Worm (Caenorhabditis elegans) whole organism, L2 larva: ENCODE results near the gene cal-7.

Source experiments
- C34F6.9 ChIP-seq: fragments of 150-350 bp; optimal IDR thresholded peaks from 2 replicates; lab custom pipeline; 2014; ENCODE audit warnings: missing biosample characterization, missing genetic modification characterization
- F13H6.1 ChIP-seq: sonication (generic microtip); optimal IDR thresholded peaks from 2 replicates; lab custom pipeline; 2016; ENCODE audit warnings: missing genetic modification characterization, missing compliant biosample characterization
- R02D3.7 ChIP-seq: fragments of 150-350 bp; optimal IDR thresholded peaks from 2 replicates; lab custom pipeline; 2014; ENCODE audit warnings: missing biosample characterization, missing genetic modification characterization
- Y55F3AM.14 ChIP-seq: fragments of 200-800 bp; sonication (Bioruptor generic); optimal IDR thresholded peaks from 2 replicates; lab custom pipeline; 2018; ENCODE audit warnings: mild to moderate bottlenecking, missing genetic modification characterization, missing compliant biosample characterization
- ZK546.5 ChIP-seq: sonication (generic microtip); optimal IDR thresholded peaks from 2 replicates; lab custom pipeline; 2017; ENCODE audit warnings: missing biosample characterization, missing genetic modification characterization
- alr-1 ChIP-seq: fragments of 150-350 bp; optimal IDR thresholded peaks from 2 replicates; lab custom pipeline; 2014; ENCODE audit warnings: missing biosample characterization, missing genetic modification characterization
- aly-2 ChIP-seq: fragments of 150-350 bp; optimal IDR thresholded peaks from 2 replicates; lab custom pipeline; 2014; ENCODE audit warnings: missing biosample characterization, missing genetic modification characterization
- blmp-1 ChIP-seq: sonication (generic microtip); optimal IDR thresholded peaks from 2 replicates; lab custom pipeline; 2017; ENCODE audit warnings: missing genetic modification characterization, mild to moderate bottlenecking, missing compliant biosample characterization, antibody characterized with exemption, moderate library complexity; ENCODE audit not compliant: insufficient read depth
- ceh-82 ChIP-seq: fragments of 150-350 bp; optimal IDR thresholded peaks from 2 replicates; lab custom pipeline; 2014; ENCODE audit warnings: missing biosample characterization, missing genetic modification characterization
- crh-2 ChIP-seq: sonication (generic microtip); optimal IDR thresholded peaks from 2 replicates; lab custom pipeline; 2017; ENCODE audit warnings: missing biosample characterization, missing genetic modification characterization
- egl-27 ChIP-seq: sonication (generic microtip); optimal IDR thresholded peaks from 3 replicates; lab custom pipeline; 2017; ENCODE audit warnings: missing biosample characterization, missing genetic modification reagents, missing genetic modification characterization
- elt-1 ChIP-seq: fragments of 150-350 bp; optimal IDR thresholded peaks from 2 replicates; lab custom pipeline; 2014; ENCODE audit warnings: missing biosample characterization, missing genetic modification characterization
- elt-3 ChIP-seq: sonication (generic microtip); optimal IDR thresholded peaks from 2 replicates; lab custom pipeline; 2017; ENCODE audit warnings: missing biosample characterization, missing genetic modification characterization
- fos-1 ChIP-seq: fragments of 150-350 bp; optimal IDR thresholded peaks from 2 replicates; lab custom pipeline; 2014; ENCODE audit warnings: missing biosample characterization, missing genetic modification characterization
- gmeb-1 ChIP-seq: fragments of 150-350 bp; optimal IDR thresholded peaks from 2 replicates; lab custom pipeline; 2014; ENCODE audit warnings: missing biosample characterization, missing genetic modification characterization
- lin-11 ChIP-seq: fragments of 150-350 bp; sonication (generic microtip); optimal IDR thresholded peaks from 2 replicates; lab custom pipeline; 2014; ENCODE audit warnings: missing biosample characterization, missing genetic modification characterization, inconsistent platforms, mixed read lengths
- lin-13 ChIP-seq: fragments of 150-350 bp; optimal IDR thresholded peaks from 2 replicates; lab custom pipeline; 2014; ENCODE audit warnings: missing biosample characterization, missing genetic modification reagents, missing genetic modification characterization
- lin-39 ChIP-seq: fragments of 150-350 bp; optimal IDR thresholded peaks from 2 replicates; lab custom pipeline; 2014; ENCODE audit warnings: missing biosample characterization, missing genetic modification reagents, missing genetic modification characterization
- lsy-2 ChIP-seq, 2 experiments: fragments of 150-350 bp in 1 of 2; sonication (generic microtip) in 1 of 2; optimal IDR thresholded peaks; 2 replicates each; lab custom pipeline; 2014 to 2017; ENCODE audit warnings: missing biosample characterization in 2 of 2, missing genetic modification characterization in 2 of 2
- nhr-10 ChIP-seq: sonication (generic microtip); optimal IDR thresholded peaks from 2 replicates; lab custom pipeline; 2017; ENCODE audit warnings: missing biosample characterization, missing genetic modification characterization
- nhr-11 ChIP-seq: fragments of 150-350 bp; optimal IDR thresholded peaks from 2 replicates; lab custom pipeline; 2014; ENCODE audit warnings: missing biosample characterization, missing genetic modification characterization
- nhr-12 ChIP-seq: fragments of 150-350 bp; optimal IDR thresholded peaks from 2 replicates; lab custom pipeline; 2014; ENCODE audit warnings: missing biosample characterization, missing genetic modification characterization
- nhr-129 ChIP-seq: fragments of 150-350 bp; optimal IDR thresholded peaks from 2 replicates; lab custom pipeline; 2014; ENCODE audit warnings: missing biosample characterization, missing genetic modification characterization
- nhr-21 ChIP-seq: fragments of 150-350 bp; optimal IDR thresholded peaks from 2 replicates; lab custom pipeline; 2014; ENCODE audit warnings: missing biosample characterization, missing genetic modification characterization
- nhr-23 ChIP-seq: fragments of 150-350 bp; optimal IDR thresholded peaks from 2 replicates; lab custom pipeline; 2014; ENCODE audit warnings: missing biosample characterization, missing genetic modification reagents, missing genetic modification characterization
- nhr-6 ChIP-seq: fragments of 150-350 bp; optimal IDR thresholded peaks from 2 replicates; lab custom pipeline; 2014; ENCODE audit warnings: missing biosample characterization, missing genetic modification characterization
- nhr-77 ChIP-seq: fragments of 150-350 bp; optimal IDR thresholded peaks from 2 replicates; lab custom pipeline; 2014; ENCODE audit warnings: missing biosample characterization, missing genetic modification characterization
- peb-1 ChIP-seq: fragments of 150-350 bp; optimal IDR thresholded peaks from 2 replicates; lab custom pipeline; 2014; ENCODE audit warnings: missing biosample characterization, missing genetic modification characterization
- sem-4 ChIP-seq: fragments of 150-350 bp; optimal IDR thresholded peaks from 2 replicates; lab custom pipeline; 2014; ENCODE audit warnings: missing biosample characterization, missing genetic modification reagents, missing genetic modification characterization
- skn-1 ChIP-seq: sonication (generic microtip); optimal IDR thresholded peaks from 2 replicates; lab custom pipeline; 2017; ENCODE audit warnings: missing biosample characterization, missing genetic modification characterization
- sma-3 ChIP-seq: sonication (generic microtip); optimal IDR thresholded peaks from 2 replicates; lab custom pipeline; 2016; ENCODE audit warnings: missing genetic modification reagents, missing genetic modification characterization, missing compliant biosample characterization
- snpc-4 ChIP-seq: fragments of 150-350 bp; optimal IDR thresholded peaks from 2 replicates; lab custom pipeline; 2014; ENCODE audit warnings: missing biosample characterization, missing genetic modification characterization
- unc-39 ChIP-seq: fragments of 150-350 bp; optimal IDR thresholded peaks from 2 replicates; lab custom pipeline; 2014; ENCODE audit warnings: missing biosample characterization, missing genetic modification characterization
- unc-55 ChIP-seq: fragments of 150-350 bp; sonication (generic microtip); optimal IDR thresholded peaks from 3 replicates; lab custom pipeline; 2014; ENCODE audit warnings: missing biosample characterization, missing genetic modification reagents, missing genetic modification characterization
- unc-62 ChIP-seq: fragments of 150-350 bp; optimal IDR thresholded peaks from 2 replicates; lab custom pipeline; 2014; ENCODE audit warnings: missing biosample characterization, missing genetic modification reagents, missing genetic modification characterization
- zag-1 ChIP-seq: fragments of 150-350 bp; optimal IDR thresholded peaks from 2 replicates; lab custom pipeline; 2014; ENCODE audit warnings: missing biosample characterization, missing genetic modification characterization
- ztf-1 ChIP-seq: fragments of 200-800 bp; sonication (Bioruptor generic); conservative IDR thresholded peaks from 2 replicates; pipeline ENCODE4 v1.3.6; 2022; ENCODE audit warnings: missing genetic modification characterization, missing compliant biosample characterization
- ztf-4 ChIP-seq: fragments of 150-350 bp; optimal IDR thresholded peaks from 2 replicates; lab custom pipeline; 2014; ENCODE audit warnings: missing biosample characterization, missing genetic modification characterization

Gene cal-7

DNA sequence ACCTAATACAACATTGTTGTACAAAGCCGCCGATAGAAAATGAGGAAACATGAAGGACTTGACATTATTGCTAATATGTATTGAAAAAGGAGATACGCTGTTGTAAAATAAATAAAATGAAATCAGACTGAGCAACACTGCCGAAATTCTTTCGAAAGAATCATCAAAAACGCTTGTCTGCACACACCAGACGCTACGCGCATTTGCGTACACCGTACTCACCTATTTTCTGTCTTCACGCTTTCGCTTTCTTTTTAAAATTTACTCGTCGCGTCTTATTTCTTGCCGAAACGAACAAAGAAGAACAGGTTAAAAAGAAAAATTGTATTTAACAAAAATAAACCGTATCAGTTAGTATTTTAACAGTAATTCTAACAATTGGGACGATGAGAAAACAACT, 43.2 kb upstream of the cal-7 start (continued):
- TF ChIP-seq nhr-12 (tag; lab: Kevin White, UChicago) (no peak), nhr-21 (peak; percentile 24), lin-39 (tag; lab: Kevin White, UChicago) (no peak), lsy-2 (tag; optimal IDR thresholded peaks at IDR 0.05; lab: Kevin White, UChicago) (peak; percentile 64 to 92), F13H6.1 (tag; lab: Kevin White, UChicago) (peak; percentile 4), nhr-11 (tag; lab: Kevin White, UChicago) (no peak), blmp-1 (peak; percentile 98), nhr-6 (tag; lab: Kevin White, UChicago) (peak; percentile 51), ztf-4 (no peak), aly-2 (tag; lab: Kevin White, UChicago) (no peak), nhr-23 (no peak), unc-62 (no peak), elt-1 (tag; lab: Kevin White, UChicago) (no peak), alr-1 (tag; lab: Kevin White, UChicago) (no peak), nhr-129 (tag; lab: Kevin White, UChicago) (peak; percentile 32), gmeb-1 (tag; lab: Kevin White, UChicago) (peak; percentile 49), ceh-82 (tag; lab: Kevin White, UChicago) (no peak), Y55F3AM.14 (GFP tag; lab: Kevin White, UChicago) (no peak)

DNA sequence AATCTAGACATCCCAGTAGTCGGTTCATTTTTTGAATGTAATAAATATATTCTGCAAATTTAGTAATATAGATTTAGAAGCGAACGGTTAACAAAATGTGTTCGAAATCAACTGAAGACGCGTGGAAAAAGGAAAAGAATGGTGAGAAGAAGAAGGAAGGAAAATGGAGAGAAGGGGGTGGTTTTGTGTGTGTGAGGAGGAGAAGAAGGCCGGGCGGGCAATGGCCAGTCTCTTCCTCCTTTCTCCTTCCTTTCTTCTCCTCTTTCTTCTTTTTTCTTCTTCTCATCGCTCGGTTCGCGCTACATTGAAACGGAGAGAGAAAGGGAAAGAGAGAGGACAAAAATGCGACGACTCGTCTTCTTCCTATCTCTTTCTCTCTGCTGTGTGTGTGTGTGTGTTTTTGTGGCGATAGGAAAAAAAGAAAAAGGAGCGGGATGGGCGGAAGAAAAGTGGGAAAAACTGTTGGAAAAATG, 41.8 kb upstream of the cal-7 start, which contains the start of gene ztf-9:
ztf-9 (minus strand) TSS at position 51 of the 473 bp plus-strand sequence.
- no peak for TF ChIP-seq ZK546.5 (tag; lab: Kevin White, UChicago)
- no peak for TF ChIP-seq elt-3 (tag; lab: Kevin White, UChicago)
- no peak for TF ChIP-seq nhr-23
- peak; percentile 79 for TF ChIP-seq fos-1 (tag; lab: Kevin White, UChicago)
- TF ChIP-seq nhr-10 (tag; lab: Kevin White, UChicago): no peak
- TF ChIP-seq peb-1: no peak
- no peak for TF ChIP-seq lin-39 (tag; lab: Kevin White, UChicago)
- peak; percentile 57 for TF ChIP-seq crh-2 (tag; lab: Kevin White, UChicago)
- TF ChIP-seq nhr-12 (tag; lab: Kevin White, UChicago): no peak
- no peak for TF ChIP-seq elt-1 (tag; lab: Kevin White, UChicago)
- TF ChIP-seq nhr-6 (tag; lab: Kevin White, UChicago): no peak
- TF ChIP-seq lin-13 (GFP tag; lab: Kevin White, UChicago): no peak
- TF ChIP-seq unc-62: no peak
- TF ChIP-seq ztf-1 (GFP tag; lab: Robert Waterston, UW): no peak
- TF ChIP-seq lsy-2 (tag; optimal IDR thresholded peaks at IDR 0.05; lab: Kevin White, UChicago): peak in 1 of 2 experiments; percentile 39
- TF ChIP-seq C34F6.9 (tag; lab: Kevin White, UChicago): peak; percentile 74
- TF ChIP-seq lin-11 (tag; lab: Kevin White, UChicago): no peak
- TF ChIP-seq nhr-21: peak; percentile 15
- peak; percentile 67 for TF ChIP-seq unc-55 (GFP tag; lab: Kevin White, UChicago)
- no peak for TF ChIP-seq R02D3.7 (tag; lab: Kevin White, UChicago)
- TF ChIP-seq egl-27 (tag; lab: Kevin White, UChicago): peak; percentile 23
- peak; percentile 67 for TF ChIP-seq zag-1 (tag; lab: Kevin White, UChicago)
- peak; percentile 78 for TF ChIP-seq F13H6.1 (tag; lab: Kevin White, UChicago)
- TF ChIP-seq nhr-129 (tag; lab: Kevin White, UChicago): peak; percentile 86
- no peak for TF ChIP-seq skn-1 (tag; lab: Kevin White, UChicago)
- TF ChIP-seq blmp-1: peak; percentile 86
- no peak for TF ChIP-seq unc-39 (tag; lab: Kevin White, UChicago)
- TF ChIP-seq sem-4: peak; percentile 7
- TF ChIP-seq gmeb-1 (tag; lab: Kevin White, UChicago): peak; percentile 7
- TF ChIP-seq sma-3 (GFP tag; lab: Kevin White, UChicago): no peak
- peak; percentile 20 for TF ChIP-seq snpc-4 (tag; lab: Kevin White, UChicago)

DNA sequence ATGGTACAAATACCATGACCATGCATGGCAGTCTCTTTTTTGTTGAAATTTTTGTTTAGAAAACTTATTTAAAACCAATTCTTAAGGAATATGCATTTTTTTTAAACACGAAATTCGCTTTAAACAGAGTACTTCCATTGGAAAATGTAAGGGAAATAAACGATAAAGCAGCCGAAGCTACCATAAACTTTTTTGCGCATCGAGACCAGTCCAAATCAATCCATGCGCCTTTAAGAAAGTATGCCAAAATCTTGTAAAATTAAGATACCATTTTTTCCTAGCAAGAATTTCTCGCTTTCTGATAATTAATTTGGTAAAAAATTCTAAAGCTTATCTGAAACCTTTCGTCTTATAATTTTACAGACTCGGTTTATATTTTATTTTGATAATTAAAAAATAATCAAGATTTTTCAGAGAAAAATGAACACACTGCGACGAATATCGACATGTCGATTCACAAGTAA, 41.2 kb upstream of the cal-7 start, which contains the start of gene ZK287.7:
ZK287.7 (plus strand) TSS at position 414 of the 464 bp plus-strand sequence.
- TF ChIP-seq egl-27 (tag; lab: Kevin White, UChicago) (no peak), lsy-2 (tag; optimal IDR thresholded peaks at IDR 0.05; lab: Kevin White, UChicago) (no peak), fos-1 (tag; lab: Kevin White, UChicago) (no peak), nhr-77 (tag; lab: Kevin White, UChicago) (no peak), sem-4 (no peak)
- TF ChIP-seq, all 48 proteins: peak for 0
